Fruit fly (Drosophila melanogaster) whole organism, embryonic: ENCODE results near the gene CG5096.

Experiments
- Bdp1 ChIP-seq: fragments of 200-800 bp; sonication (Bioruptor generic); optimal IDR thresholded peaks from 3 replicates; lab custom pipeline; 2016; ENCODE audit warnings: missing biosample characterization, missing genetic modification characterization
- CG1024 ChIP-seq: fragments of 200-800 bp; sonication (Bioruptor generic); IDR thresholded peaks from 2 replicates; pipeline ENCODE4 v1.3.6; 2022; ENCODE audit warnings: missing biosample characterization, missing genetic modification characterization
- CG11560 ChIP-seq: fragments of 200-800 bp; sonication (Bioruptor generic); IDR thresholded peaks from 3 replicates; pipeline ENCODE4 v1.3.6; 2022; ENCODE audit warnings: missing biosample characterization, missing genetic modification characterization
- CG12391 ChIP-seq: fragments of 200-800 bp; sonication (Bioruptor generic); optimal IDR thresholded peaks from 3 replicates; lab custom pipeline; 2018; ENCODE audit warnings: missing biosample characterization, mild to moderate bottlenecking, missing genetic modification characterization, moderate library complexity
- CG15011 ChIP-seq: fragments of 200-800 bp; sonication (Bioruptor generic); optimal IDR thresholded peaks from 3 replicates; lab custom pipeline; 2018; ENCODE audit warnings: missing biosample characterization, mild to moderate bottlenecking, missing genetic modification characterization
- CG15514 ChIP-seq: fragments of 200-800 bp; sonication (Bioruptor generic); optimal IDR thresholded peaks from 3 replicates; lab custom pipeline; 2017; ENCODE audit warnings: missing biosample characterization, missing genetic modification characterization, mild to moderate bottlenecking, moderate library complexity, missing genetic modification reagents
- CG17186 ChIP-seq: fragments of 200-800 bp; sonication (Bioruptor generic); optimal IDR thresholded peaks from 3 replicates; lab custom pipeline; 2017; ENCODE audit warnings: missing biosample characterization, missing genetic modification reagents, missing genetic modification characterization
- CG18599 ChIP-seq: fragments of 200-800 bp; sonication (Bioruptor generic); optimal IDR thresholded peaks from 3 replicates; lab custom pipeline; 2017; ENCODE audit warnings: missing biosample characterization, missing genetic modification characterization, mild to moderate bottlenecking, moderate library complexity, missing genetic modification reagents
- CG2875 ChIP-seq: fragments of 200-800 bp; sonication (Bioruptor generic); optimal IDR thresholded peaks from 2 replicates; lab custom pipeline; 2017; ENCODE audit warnings: missing biosample characterization, mild to moderate bottlenecking, missing genetic modification characterization, missing genetic modification reagents
- CG30020 ChIP-seq: fragments of 200-800 bp; optimal IDR thresholded peaks from 2 replicates; lab custom pipeline; 2019; ENCODE audit warnings: missing biosample characterization, mild to moderate bottlenecking, missing genetic modification characterization, moderate library complexity
- CG30431 ChIP-seq: fragments of 200-800 bp; sonication (Bioruptor generic); optimal IDR thresholded peaks from 2 replicates; lab custom pipeline; 2017; ENCODE audit warnings: missing biosample characterization, missing genetic modification characterization
- CG34376 ChIP-seq: fragments of 200-800 bp; sonication (Bioruptor generic); optimal IDR thresholded peaks from 2 replicates; lab custom pipeline; 2018; ENCODE audit warnings: missing biosample characterization, mild to moderate bottlenecking, missing genetic modification characterization
- CG3995 ChIP-seq: fragments of 200-800 bp; sonication (Bioruptor generic); optimal IDR thresholded peaks from 3 replicates; lab custom pipeline; 2016; ENCODE audit warnings: missing biosample characterization, missing genetic modification characterization
- CG4404 ChIP-seq: fragments of 200-800 bp; sonication (Bioruptor generic); IDR thresholded peaks from 2 replicates; pipeline ENCODE4 v1.3.6; 2022; ENCODE audit warnings: missing biosample characterization, missing genetic modification characterization
- CG7372 ChIP-seq: fragments of 200-800 bp; sonication (Bioruptor generic); IDR thresholded peaks from 2 replicates; pipeline ENCODE4 v1.3.6; 2022; ENCODE audit warnings: missing biosample characterization, missing genetic modification characterization
- CG7556 ChIP-seq: fragments of 200-800 bp; sonication (Bioruptor generic); optimal IDR thresholded peaks from 2 replicates; lab custom pipeline; 2017; ENCODE audit warnings: missing biosample characterization, mild to moderate bottlenecking, missing genetic modification characterization
- CG9437 ChIP-seq: fragments of 200-800 bp; sonication (Bioruptor generic); optimal IDR thresholded peaks from 2 replicates; lab custom pipeline; 2018; ENCODE audit warnings: missing biosample characterization, mild to moderate bottlenecking, missing genetic modification characterization
- Dll ChIP-seq: fragments of 200-800 bp; sonication (Bioruptor generic); IDR thresholded peaks from 4 replicates; pipeline ENCODE4 v1.3.6; 2022; ENCODE audit warnings: missing biosample characterization, missing genetic modification characterization; ENCODE audit not compliant: partially characterized antibody
- Dp ChIP-seq: fragments of 200-800 bp; sonication (Bioruptor generic); optimal IDR thresholded peaks from 2 replicates; lab custom pipeline; 2018; ENCODE audit warnings: missing biosample characterization, mild to moderate bottlenecking, missing genetic modification characterization, moderate library complexity
- Dref ChIP-seq: fragments of 200-800 bp; sonication (Bioruptor generic); IDR thresholded peaks from 2 replicates; pipeline ENCODE4 v1.3.6; 2022; ENCODE audit warnings: missing biosample characterization, missing genetic modification characterization
- Ets97D ChIP-seq: fragments of 200-800 bp; sonication (Bioruptor generic); optimal IDR thresholded peaks from 3 replicates; lab custom pipeline; 2016; ENCODE audit warnings: missing biosample characterization, missing genetic modification characterization
- HLH54F ChIP-seq: fragments of 200-800 bp; sonication (Bioruptor generic); optimal IDR thresholded peaks from 3 replicates; lab custom pipeline; 2016; ENCODE audit warnings: missing biosample characterization, missing genetic modification characterization
- Hr3 ChIP-seq: fragments of 200-800 bp; sonication (Bioruptor generic); optimal IDR thresholded peaks from 3 replicates; lab custom pipeline; 2016; ENCODE audit warnings: missing biosample characterization, missing genetic modification characterization
- MESR4 ChIP-seq: fragments of 200-800 bp; sonication (Bioruptor generic); optimal IDR thresholded peaks from 2 replicates; lab custom pipeline; 2018; ENCODE audit warnings: missing biosample characterization, mild to moderate bottlenecking, missing genetic modification characterization, moderate library complexity
- NC2α ChIP-seq: fragments of 200-800 bp; sonication (Bioruptor generic); optimal IDR thresholded peaks from 2 replicates; lab custom pipeline; 2016; ENCODE audit warnings: missing biosample characterization, missing genetic modification characterization
- Nf-YB ChIP-seq: fragments of 200-800 bp; sonication (Bioruptor generic); optimal IDR thresholded peaks from 3 replicates; lab custom pipeline; 2019; ENCODE audit warnings: missing biosample characterization, mild to moderate bottlenecking, missing genetic modification characterization, moderate library complexity
- NfI ChIP-seq: fragments of 200-800 bp; sonication (Bioruptor generic); optimal IDR thresholded peaks from 3 replicates; lab custom pipeline; 2018; ENCODE audit warnings: missing biosample characterization, mild to moderate bottlenecking, missing genetic modification characterization, moderate library complexity
- Oli ChIP-seq: fragments of 200-800 bp; sonication (Bioruptor generic); optimal IDR thresholded peaks from 2 replicates; lab custom pipeline; 2018; ENCODE audit warnings: missing biosample characterization, mild to moderate bottlenecking, missing genetic modification characterization, moderate library complexity
- Pdp1 ChIP-seq, 2 experiments: fragments of 200-800 bp; sonication (Bioruptor generic); optimal IDR thresholded peaks; 3 replicates each; lab custom pipeline; 2016; ENCODE audit warnings: missing biosample characterization in 2 of 2, missing genetic modification characterization in 2 of 2, mild to moderate bottlenecking in 1 of 2, moderate library complexity in 1 of 2
- Scr ChIP-seq: fragments of 200-800 bp; sonication (Bioruptor generic); IDR thresholded peaks from 2 replicates; pipeline ENCODE4 v1.3.6; 2022; ENCODE audit warnings: missing biosample characterization, missing genetic modification characterization; ENCODE audit not compliant: partially characterized antibody
- br ChIP-seq: fragments of >200 bp; optimal IDR thresholded peaks from 2 replicates; lab custom pipeline; 2017
- chinmo ChIP-seq: fragments of 200-800 bp; sonication (Bioruptor generic); IDR thresholded peaks from 4 replicates; pipeline ENCODE4 v1.3.6; 2022; ENCODE audit warnings: missing biosample characterization, missing genetic modification characterization; ENCODE audit not compliant: partially characterized antibody
- eve ChIP-seq, 2 experiments: fragments of >200 bp; optimal IDR thresholded peaks; 2 replicates each; lab custom pipeline; 2017; ENCODE audit warnings: missing biosample characterization in 2 of 2, missing genetic modification characterization in 2 of 2
- exex ChIP-seq: fragments of 200-800 bp; sonication (Bioruptor generic); optimal IDR thresholded peaks from 4 replicates; lab custom pipeline; 2018; ENCODE audit warnings: missing biosample characterization, mild to moderate bottlenecking, missing genetic modification characterization, moderate library complexity
- ftz-f1 ChIP-seq: fragments of 200-800 bp; sonication (Bioruptor generic); optimal IDR thresholded peaks from 2 replicates; lab custom pipeline; 2016; ENCODE audit warnings: missing biosample characterization, missing genetic modification characterization
- knrl ChIP-seq: fragments of 200-800 bp; sonication (Bioruptor generic); IDR thresholded peaks from 3 replicates; pipeline ENCODE4 v1.3.6; 2022; ENCODE audit warnings: missing biosample characterization, missing genetic modification characterization; ENCODE audit not compliant: partially characterized antibody
- lilli ChIP-seq: fragments of 200-800 bp; sonication (Bioruptor generic); optimal IDR thresholded peaks from 3 replicates; lab custom pipeline; 2016; ENCODE audit warnings: missing biosample characterization, missing genetic modification characterization
- lola ChIP-seq, 3 experiments: fragments of >200 bp in 2 of 3; fragments of 200-800 bp in 1 of 3; sonication (Bioruptor generic) in 1 of 3; optimal IDR thresholded peaks; 2 replicates each; lab custom pipeline; 2017 to 2019; ENCODE audit warnings: missing biosample characterization in 3 of 3, missing genetic modification characterization in 3 of 3, mild to moderate bottlenecking in 1 of 3, moderate library complexity in 1 of 3
- nom ChIP-seq: fragments of 200-800 bp; sonication (Bioruptor generic); optimal IDR thresholded peaks from 2 replicates; lab custom pipeline; 2017; ENCODE audit warnings: missing biosample characterization, missing genetic modification characterization, mild to moderate bottlenecking, moderate library complexity, missing genetic modification reagents
- phol ChIP-seq: fragments of 200-800 bp; sonication (Bioruptor generic); optimal IDR thresholded peaks from 3 replicates; lab custom pipeline; 2018; ENCODE audit warnings: missing biosample characterization, mild to moderate bottlenecking, missing genetic modification characterization, moderate library complexity
- prd ChIP-seq, 3 experiments: fragments of >200 bp in 2 of 3; fragments of 200-800 bp in 1 of 3; sonication (Bioruptor generic) in 1 of 3; optimal IDR thresholded peaks in 2 of 3; IDR thresholded peaks in 1 of 3; 2 replicates in 2 of 3; 3 replicates in 1 of 3; pipeline versions ENCODE4 v1.3.6 to Lab custom; 2017 to 2022; ENCODE audit warnings: missing biosample characterization in 1 of 3, missing genetic modification characterization in 1 of 3
- sisA ChIP-seq: fragments of 200-800 bp; sonication (Bioruptor generic); IDR thresholded peaks from 2 replicates; pipeline ENCODE4 v1.3.6; 2022; ENCODE audit warnings: missing biosample characterization, missing genetic modification characterization
- stwl ChIP-seq: fragments of 200-800 bp; sonication (Bioruptor generic); optimal IDR thresholded peaks from 3 replicates; lab custom pipeline; 2018; ENCODE audit warnings: missing biosample characterization, mild to moderate bottlenecking, missing genetic modification characterization, moderate library complexity
- vvl ChIP-seq: fragments of 200-800 bp; sonication (Bioruptor generic); IDR thresholded peaks from 2 replicates; pipeline ENCODE4 v1.3.6; 2022; ENCODE audit warnings: missing biosample characterization, missing genetic modification characterization
- zf30C ChIP-seq: fragments of 200-800 bp; sonication (Bioruptor generic); optimal IDR thresholded peaks from 3 replicates; lab custom pipeline; 2018; ENCODE audit warnings: missing biosample characterization, mild to moderate bottlenecking, missing genetic modification characterization

Gene CG5096

dm6 chr2L:10395035-10395434 lies 13.0 kb downstream of the CG5096 start:
- TF ChIP-seq stwl (no peak), Oli (tag; lab: Kevin White, UChicago) (no peak), eve (GFP tag; optimal IDR thresholded peaks at IDR 0.05; lab: Kevin White, UChicago) (peak in 1 of 2 experiments; percentile 13)

DNA sequence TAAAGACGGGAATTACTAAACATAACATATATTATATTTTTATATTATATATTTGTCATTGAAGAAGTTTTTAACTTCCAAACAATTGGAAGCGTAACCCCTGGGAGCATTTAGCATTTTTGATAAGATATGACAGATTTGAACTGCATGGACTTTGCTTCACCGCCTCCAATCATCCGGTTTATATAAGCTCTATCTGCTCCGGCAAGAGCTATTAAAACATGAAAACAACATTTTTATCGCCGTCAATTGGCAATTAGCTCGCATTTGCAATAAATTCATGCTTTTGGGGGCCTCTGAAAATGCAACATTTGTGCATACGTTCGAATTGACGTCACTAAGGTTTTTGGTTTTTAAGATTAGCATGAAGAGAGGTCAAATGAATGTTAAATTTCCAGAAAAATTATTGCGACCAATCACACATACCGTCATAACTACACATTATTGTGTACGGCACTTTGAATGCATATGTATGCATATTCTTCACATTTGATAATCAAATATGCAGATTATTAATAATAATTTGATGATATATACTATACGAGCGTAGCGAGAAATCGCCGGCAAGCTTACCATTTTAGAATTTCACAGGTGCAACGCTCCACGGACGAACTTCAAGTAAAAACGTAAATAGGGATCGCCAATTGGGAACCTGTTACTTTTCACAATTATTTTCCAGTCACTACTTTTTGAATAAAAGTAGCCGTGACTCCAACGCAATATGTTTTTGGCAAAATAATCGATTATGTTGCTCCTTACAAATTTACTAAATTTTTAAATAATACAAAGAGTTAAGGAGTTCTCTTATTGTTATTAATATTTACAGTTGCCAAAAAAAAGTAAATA lies 13.8 kb downstream of the CG5096 start, which contains the start of gene Mdh1:
Mdh1 (minus strand) TSS at position 691 of the 846 bp plus-strand sequence.
- TF ChIP-seq MESR4 (peak; percentile 70), Hr3 (GFP tag; lab: Kevin White, UChicago) (no peak), CG7372 (GFP tag; lab: Robert Waterston, UW) (no peak), NC2α (GFP tag; lab: Kevin White, UChicago) (no peak), CG11560 (tag; lab: Robert Waterston, UW) (peak; percentile 97), CG2875 (no peak), Dll (no peak), CG3995 (peak; percentile 99), lola (GFP tag; optimal IDR thresholded peaks at IDR 0.05; lab: Kevin White, UChicago) (no peak), Nf-YB (GFP tag; lab: Kevin White, UChicago) (peak; percentile 6), CG12391 (peak; percentile 40), Ets97D (GFP tag; lab: Kevin White, UChicago) (no peak), CG30431 (no peak), CG1024 (GFP tag; lab: Robert Waterston, UW) (no peak), ftz-f1 (GFP tag; lab: Kevin White, UChicago) (no peak), vvl (GFP tag; lab: Robert Waterston, UW) (peak; percentile 7; the same call in 1 of the 2 replicates), CG34376 (GFP tag; lab: Kevin White, UChicago) (peak; percentile 37), phol (tag; lab: Kevin White, UChicago) (peak; percentile 25), br (lab: Kevin White, UChicago) (no peak), Pdp1 (GFP tag; optimal IDR thresholded peaks at IDR 0.05; lab: Kevin White, UChicago) (peak in 1 of 2 experiments; percentile 88), nom (GFP tag; lab: Kevin White, UChicago) (peak; percentile 52), stwl (peak; percentile 11), Bdp1 (no peak), lilli (GFP tag; lab: Kevin White, UChicago) (no peak), sisA (GFP tag; lab: Robert Waterston, UW) (no peak), Dp (GFP tag; lab: Kevin White, UChicago) (peak; percentile 1), chinmo (0 out of 4 replicates have a peak, but pooled peaks have one; percentile 13), knrl (no peak), CG17186 (GFP tag; lab: Kevin White, UChicago) (peak; percentile 35), CG9437 (GFP tag; lab: Kevin White, UChicago) (peak; percentile 63), NfI (GFP tag; lab: Kevin White, UChicago) (no peak), CG18599 (GFP tag; lab: Kevin White, UChicago) (no peak), CG4404 (GFP tag; lab: Robert Waterston, UW) (no peak), Dref (peak; percentile 58), HLH54F (GFP tag; lab: Kevin White, UChicago) (no peak), CG30020 (tag; lab: Kevin White, UChicago) (no peak), CG7556 (GFP tag; lab: Kevin White, UChicago) (no peak), CG15011 (no peak), CG15514 (GFP tag; lab: Kevin White, UChicago) (peak; percentile 72), prd (optimal IDR thresholded peaks at IDR 0.05; lab: Kevin White, UChicago) (no peak), prd (GFP tag; IDR thresholded peaks at IDR 0.05; lab: Robert Waterston, UW) (no peak), Scr (GFP tag; lab: Robert Waterston, UW) (0 out of 2 replicates have a peak, but pooled peaks have one; percentile 35), zf30C (GFP tag; lab: Kevin White, UChicago) (no peak), exex (peak; percentile 19)
